Worm (Caenorhabditis elegans) whole organism, L1 larva: ENCODE results near the gene frpr-21.
A peak's percentile ranks its signal among the peaks of the same experiment; 100 is the strongest.

Experiments used
- C04F5.9 ChIP-seq: sonication (generic microtip); optimal IDR thresholded peaks from 2 replicates; lab custom pipeline; 2016; ENCODE audit warnings: missing genetic modification characterization, missing compliant biosample characterization
- F16B12.6 ChIP-seq: fragments of 150-350 bp; optimal IDR thresholded peaks from 2 replicates; lab custom pipeline; 2014; ENCODE audit warnings: missing biosample characterization, missing genetic modification characterization
- Y116A8C.19 ChIP-seq: sonication (generic microtip); optimal IDR thresholded peaks from 2 replicates; lab custom pipeline; 2016; ENCODE audit warnings: missing compliant biosample characterization, missing genetic modification characterization, borderline replicate concordance
- aha-1 ChIP-seq: fragments of 150-350 bp; optimal IDR thresholded peaks from 2 replicates; lab custom pipeline; 2014; ENCODE audit warnings: missing biosample characterization, missing genetic modification characterization
- aly-2 ChIP-seq: fragments of 150-350 bp; optimal IDR thresholded peaks from 2 replicates; lab custom pipeline; 2014; ENCODE audit warnings: missing biosample characterization, missing genetic modification characterization
- blmp-1 ChIP-seq: fragments of 150-350 bp; optimal IDR thresholded peaks from 2 replicates; lab custom pipeline; 2014; ENCODE audit warnings: missing biosample characterization, missing genetic modification characterization
- ceh-63 ChIP-seq: fragments of 200-800 bp; sonication (Bioruptor generic); optimal IDR thresholded peaks from 2 replicates; lab custom pipeline; 2018; ENCODE audit warnings: mild to moderate bottlenecking, missing genetic modification characterization, missing compliant biosample characterization
- ceh-8 ChIP-seq: fragments of 200-800 bp; sonication (Bioruptor generic); optimal IDR thresholded peaks from 2 replicates; lab custom pipeline; 2018; ENCODE audit warnings: mild to moderate bottlenecking, missing genetic modification characterization, moderate library complexity, missing compliant biosample characterization
- ceh-82 ChIP-seq, 3 experiments: fragments of 150-350 bp in 1 of 3; sonication (generic microtip) in 2 of 3; optimal IDR thresholded peaks; 2 replicates each; lab custom pipeline; 2014 to 2017; ENCODE audit warnings: missing biosample characterization in 3 of 3, missing genetic modification characterization in 3 of 3
- ceh-88 ChIP-seq: fragments of 200-800 bp; sonication (Bioruptor generic); IDR thresholded peaks from 2 replicates; pipeline ENCODE4 v1.3.6; 2022; ENCODE audit warnings: missing genetic modification characterization, missing compliant biosample characterization
- dpl-1 ChIP-seq, 3 experiments: fragments of 150-350 bp in 2 of 3; sonication (generic microtip) in 1 of 3; optimal IDR thresholded peaks; 2 replicates each; lab custom pipeline; 2014 to 2017; ENCODE audit warnings: missing biosample characterization in 3 of 3, missing genetic modification characterization in 3 of 3, missing genetic modification reagents in 3 of 3
- dsc-1 ChIP-seq: sonication (generic microtip); optimal IDR thresholded peaks from 2 replicates; lab custom pipeline; 2016; ENCODE audit warnings: mild to moderate bottlenecking, missing genetic modification characterization, missing compliant biosample characterization
- efl-1 ChIP-seq, 4 experiments: fragments of 150-350 bp; optimal IDR thresholded peaks in 3 of 4; peaks in 1 of 4; 1 replicate in 1 of 4; 2 replicates in 3 of 4; lab custom pipeline; 2014; ENCODE audit warnings: missing biosample characterization in 2 of 4, missing genetic modification characterization in 2 of 4, missing genetic modification reagents in 2 of 4
- egl-13 ChIP-seq: sonication (generic microtip); optimal IDR thresholded peaks from 2 replicates; lab custom pipeline; 2016; ENCODE audit warnings: missing genotype, missing genetic modification reagents, missing genetic modification characterization, missing compliant biosample characterization
- egl-27 ChIP-seq, 2 experiments: fragments of 150-350 bp in 1 of 2; sonication (generic microtip); optimal IDR thresholded peaks; 3 replicates each; lab custom pipeline; 2017 to 2018; ENCODE audit warnings: missing biosample characterization in 2 of 2, missing genetic modification characterization in 2 of 2, missing genetic modification reagents in 2 of 2
- elt-2 ChIP-seq: sonication (generic microtip); optimal IDR thresholded peaks from 2 replicates; lab custom pipeline; 2016; ENCODE audit warnings: missing genetic modification characterization, mild to moderate bottlenecking, inconsistent platforms, missing compliant biosample characterization, missing genetic modification reagents
- elt-3 ChIP-seq, 6 experiments: fragments of 150-350 bp in 1 of 6; sonication (generic microtip); optimal IDR thresholded peaks; 2 replicates each; lab custom pipeline; 2017 to 2018; ENCODE audit warnings: missing biosample characterization in 6 of 6, missing genetic modification characterization in 6 of 6, inconsistent platforms in 1 of 6
- ets-5 ChIP-seq: fragments of 200-800 bp; sonication (Bioruptor generic); IDR thresholded peaks from 2 replicates; pipeline ENCODE4 v1.3.6; 2022; ENCODE audit warnings: missing genetic modification characterization, missing compliant biosample characterization
- fkh-10 ChIP-seq: sonication (generic microtip); optimal IDR thresholded peaks from 2 replicates; lab custom pipeline; 2017; ENCODE audit warnings: missing biosample characterization, missing genetic modification reagents, missing genetic modification characterization
- fkh-4 ChIP-seq: sonication (generic microtip); optimal IDR thresholded peaks from 2 replicates; lab custom pipeline; 2016; ENCODE audit warnings: missing compliant biosample characterization, missing genetic modification characterization, borderline replicate concordance
- fkh-8 ChIP-seq: sonication (generic microtip); optimal IDR thresholded peaks from 2 replicates; lab custom pipeline; 2016; ENCODE audit warnings: mild to moderate bottlenecking, missing genetic modification characterization, missing compliant biosample characterization
- hlh-17 ChIP-seq: fragments of 200-800 bp; sonication (Bioruptor generic); optimal IDR thresholded peaks from 2 replicates; lab custom pipeline; 2018; ENCODE audit warnings: missing genetic modification characterization, mild to moderate bottlenecking, missing compliant biosample characterization, moderate library complexity, borderline replicate concordance
- hpl-2 ChIP-seq: fragments of 150-350 bp; optimal IDR thresholded peaks from 2 replicates; lab custom pipeline; 2014; ENCODE audit warnings: missing biosample characterization, missing genetic modification reagents, missing genetic modification characterization
- lin-13 ChIP-seq: fragments of 150-350 bp; optimal IDR thresholded peaks from 2 replicates; lab custom pipeline; 2014; ENCODE audit warnings: missing biosample characterization, missing genetic modification reagents, missing genetic modification characterization
- lin-14 ChIP-seq: fragments of 200-800 bp; sonication (Bioruptor generic); optimal IDR thresholded peaks from 2 replicates; lab custom pipeline; 2018; ENCODE audit warnings: mild to moderate bottlenecking, missing genetic modification characterization, moderate library complexity, missing compliant biosample characterization
- lin-15B ChIP-seq: fragments of 150-350 bp; sonication (generic microtip); optimal IDR thresholded peaks from 3 replicates; lab custom pipeline; 2014; ENCODE audit warnings: missing biosample characterization, missing genetic modification characterization
- lin-35 ChIP-seq, 2 experiments: fragments of 150-350 bp; optimal IDR thresholded peaks; 2 replicates each; lab custom pipeline; 2014; ENCODE audit warnings: missing biosample characterization in 2 of 2, missing genetic modification characterization in 2 of 2, missing genetic modification reagents in 2 of 2
- lin-39 ChIP-seq: fragments of 150-350 bp; optimal IDR thresholded peaks from 2 replicates; lab custom pipeline; 2014; ENCODE audit warnings: missing biosample characterization, missing genetic modification reagents, missing genetic modification characterization
- mdl-1 ChIP-seq, 2 experiments: fragments of 150-350 bp; optimal IDR thresholded peaks; 2 replicates each; lab custom pipeline; 2014 to 2017; ENCODE audit warnings: missing biosample characterization in 2 of 2, missing genetic modification characterization in 2 of 2, inconsistent platforms in 1 of 2
- mef-2 ChIP-seq: fragments of 150-350 bp; optimal IDR thresholded peaks from 2 replicates; lab custom pipeline; 2014; ENCODE audit warnings: missing biosample characterization, missing genetic modification characterization
- mep-1 ChIP-seq: fragments of 150-350 bp; optimal IDR thresholded peaks from 2 replicates; lab custom pipeline; 2014; ENCODE audit warnings: missing biosample characterization, missing genetic modification characterization
- nhr-11 ChIP-seq: fragments of 150-350 bp; optimal IDR thresholded peaks from 2 replicates; lab custom pipeline; 2014; ENCODE audit warnings: missing biosample characterization, missing genetic modification characterization
- nhr-12 ChIP-seq: sonication (generic microtip); optimal IDR thresholded peaks from 2 replicates; lab custom pipeline; 2017; ENCODE audit warnings: missing biosample characterization, missing genetic modification characterization
- nhr-19 ChIP-seq: fragments of 200-800 bp; sonication (Bioruptor generic); conservative IDR thresholded peaks from 2 replicates; pipeline ENCODE4 v1.3.6; 2022; ENCODE audit warnings: missing genetic modification characterization, missing compliant biosample characterization
- nhr-20 ChIP-seq: sonication (generic microtip); optimal IDR thresholded peaks from 2 replicates; lab custom pipeline; 2016; ENCODE audit warnings: mild to moderate bottlenecking, missing genetic modification characterization, missing compliant biosample characterization
- nhr-47 ChIP-seq: sonication (generic microtip); optimal IDR thresholded peaks from 2 replicates; lab custom pipeline; 2016; ENCODE audit warnings: mild to moderate bottlenecking, missing genetic modification characterization, moderate library complexity, missing compliant biosample characterization
- pag-3 ChIP-seq: sonication (generic microtip); optimal IDR thresholded peaks from 2 replicates; lab custom pipeline; 2017; ENCODE audit warnings: missing genetic modification characterization, mild to moderate bottlenecking, missing compliant biosample characterization, antibody characterized with exemption, borderline replicate concordance; ENCODE audit not compliant: insufficient read depth
- pqm-1 ChIP-seq: sonication (generic microtip); optimal IDR thresholded peaks from 3 replicates; lab custom pipeline; 2017; ENCODE audit warnings: missing biosample characterization, missing genetic modification characterization
- rnt-1 ChIP-seq: sonication (generic microtip); optimal IDR thresholded peaks from 2 replicates; lab custom pipeline; 2016; ENCODE audit warnings: mild to moderate bottlenecking, missing genetic modification characterization, moderate library complexity, missing compliant biosample characterization
- skn-1 ChIP-seq: fragments of 150-350 bp; optimal IDR thresholded peaks from 2 replicates; lab custom pipeline; 2014; ENCODE audit warnings: missing biosample characterization, missing genetic modification characterization
- snpc-4 ChIP-seq: fragments of 150-350 bp; optimal IDR thresholded peaks from 2 replicates; lab custom pipeline; 2014; ENCODE audit warnings: missing biosample characterization, missing genetic modification characterization
- snu-23 ChIP-seq: sonication (generic microtip); optimal IDR thresholded peaks from 2 replicates; lab custom pipeline; 2016; ENCODE audit warnings: missing genetic modification characterization, missing compliant biosample characterization
- swsn-7 ChIP-seq: sonication (generic microtip); optimal IDR thresholded peaks from 2 replicates; lab custom pipeline; 2016; ENCODE audit warnings: missing genetic modification characterization, missing compliant biosample characterization
- tbx-2 ChIP-seq: sonication (generic microtip); optimal IDR thresholded peaks from 2 replicates; lab custom pipeline; 2016; ENCODE audit warnings: missing genetic modification characterization, missing compliant biosample characterization
- tlp-1 ChIP-seq: fragments of 150-350 bp; optimal IDR thresholded peaks from 2 replicates; lab custom pipeline; 2014; ENCODE audit warnings: missing biosample characterization, missing genetic modification characterization
- unc-130 ChIP-seq: fragments of 150-350 bp; optimal IDR thresholded peaks from 2 replicates; lab custom pipeline; 2017; ENCODE audit warnings: missing biosample characterization, missing genetic modification characterization, inconsistent platforms
- unc-86 ChIP-seq: sonication (generic microtip); optimal IDR thresholded peaks from 2 replicates; lab custom pipeline; 2016; ENCODE audit warnings: missing genetic modification characterization, missing compliant biosample characterization
- vab-15 ChIP-seq: sonication (generic microtip); optimal IDR thresholded peaks from 2 replicates; lab custom pipeline; 2017; ENCODE audit warnings: missing genotype, mild to moderate bottlenecking, missing genetic modification characterization, missing compliant biosample characterization
- zag-1 ChIP-seq: fragments of 150-350 bp; optimal IDR thresholded peaks from 2 replicates; lab custom pipeline; 2014; ENCODE audit warnings: missing biosample characterization, missing genetic modification characterization
- zip-4 ChIP-seq: fragments of 200-800 bp; sonication (Bioruptor generic); optimal IDR thresholded peaks from 2 replicates; lab custom pipeline; 2018; ENCODE audit warnings: mild to moderate bottlenecking, missing genetic modification characterization, moderate library complexity, missing compliant biosample characterization

Gene frpr-21

DNA sequence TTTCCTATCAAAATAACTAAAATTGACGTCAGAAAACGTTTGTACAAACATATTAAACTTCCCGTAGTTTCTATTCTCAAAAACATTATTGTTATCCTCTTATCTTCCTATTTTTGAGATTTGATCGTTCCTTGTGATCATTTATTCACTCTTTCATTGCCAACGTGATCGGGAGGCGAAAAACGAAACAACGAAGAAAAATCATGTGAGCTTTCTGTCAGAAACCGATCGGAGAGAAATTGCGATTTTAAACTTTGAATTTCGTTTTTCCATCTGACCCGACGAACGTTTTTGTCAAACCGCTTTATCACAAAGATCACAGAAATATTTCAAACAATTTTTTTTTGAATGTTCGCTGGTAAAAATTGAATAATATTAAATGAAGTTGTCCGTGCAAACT lies 24.5 kb upstream of the frpr-21 start (continued):
- no peak for TF ChIP-seq unc-86 (tag; lab: Kevin White, UChicago)
- peak in 2 of 6 experiments; percentile 31 to 87 for TF ChIP-seq elt-3 (tag; optimal IDR thresholded peaks at IDR 0.05; lab: Kevin White, UChicago)
- no peak for TF ChIP-seq hlh-17 (GFP tag; lab: Kevin White, UChicago)
- TF ChIP-seq nhr-47 (tag; lab: Kevin White, UChicago) = peak; percentile 11
- TF ChIP-seq, all 84 proteins: peak for 25

DNA sequence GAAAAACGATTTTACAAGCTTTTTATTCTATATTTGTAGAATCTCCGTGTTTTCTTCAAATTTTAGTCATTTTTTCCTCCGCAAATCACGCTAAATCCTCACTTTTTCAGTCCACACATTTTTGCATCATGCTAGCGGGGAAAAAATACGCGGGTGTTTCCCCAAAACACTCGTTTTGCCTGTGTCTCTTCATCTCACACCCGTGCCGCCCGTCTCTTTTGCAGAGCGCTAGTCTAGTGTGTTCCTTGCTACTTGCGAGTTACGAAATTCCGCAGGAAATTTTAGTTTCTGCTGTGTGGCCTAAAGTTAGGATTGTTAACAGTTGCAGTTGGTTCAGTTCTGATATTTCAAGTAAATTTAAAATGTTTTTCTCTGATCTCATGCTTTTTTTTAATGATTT lies 23.9 kb upstream of the frpr-21 start:
- no peak for TF ChIP-seq fkh-10
- peak; percentile 9 for TF ChIP-seq mep-1 (tag; lab: Kevin White, UChicago)
- TF ChIP-seq efl-1 (optimal IDR thresholded peaks at IDR 0.05; lab: Kevin White, UChicago) = peak in 1 of 2 experiments; percentile 27
- TF ChIP-seq efl-1 (GFP tag; optimal IDR thresholded peaks at IDR 0.05 in 1 of 2; lab: Kevin White, UChicago) = peak in 1 of 2 experiments; percentile 84
- TF ChIP-seq lin-13 (GFP tag; lab: Kevin White, UChicago) = peak; percentile 29
- peak in 1 of 2 experiments; percentile 52 for TF ChIP-seq mdl-1 (tag; optimal IDR thresholded peaks at IDR 0.05; lab: Kevin White, UChicago)
- TF ChIP-seq snpc-4 (tag; lab: Kevin White, UChicago) = no peak
- peak; percentile 9 for TF ChIP-seq F16B12.6 (tag; lab: Kevin White, UChicago)
- TF ChIP-seq egl-27 (tag; optimal IDR thresholded peaks at IDR 0.05; lab: Kevin White, UChicago) = no peak
- peak in 2 of 3 experiments; percentile 3 to 73 for TF ChIP-seq ceh-82 (tag; optimal IDR thresholded peaks at IDR 0.05; lab: Kevin White, UChicago)
- peak; percentile 1 to 23 for TF ChIP-seq lin-35 (GFP tag; optimal IDR thresholded peaks at IDR 0.05; lab: Kevin White, UChicago)
- no peak for TF ChIP-seq tbx-2
- no peak for TF ChIP-seq nhr-19 (GFP tag; lab: Robert Waterston, UW)
- TF ChIP-seq pqm-1 (tag; lab: Kevin White, UChicago) = no peak
- no peak for TF ChIP-seq lin-15B
- TF ChIP-seq nhr-11 (tag; lab: Kevin White, UChicago) = peak; percentile 34
- no peak for TF ChIP-seq nhr-12 (tag; lab: Kevin White, UChicago)
- peak; percentile 36 for TF ChIP-seq rnt-1 (tag; lab: Kevin White, UChicago)
- TF ChIP-seq elt-3 (tag; optimal IDR thresholded peaks at IDR 0.05; lab: Kevin White, UChicago) = no peak
- no peak for TF ChIP-seq C04F5.9 (tag; lab: Kevin White, UChicago)
- TF ChIP-seq zag-1 = no peak
- no peak for TF ChIP-seq aly-2 (tag; lab: Kevin White, UChicago)
- no peak for TF ChIP-seq fkh-4 (tag; lab: Kevin White, UChicago)
- TF ChIP-seq aha-1 (tag; lab: Kevin White, UChicago) = no peak
- no peak for TF ChIP-seq mef-2 (tag; lab: Kevin White, UChicago)
- peak; percentile 52 for TF ChIP-seq unc-130 (tag; lab: Kevin White, UChicago)
- peak; percentile 53 for TF ChIP-seq skn-1
- TF ChIP-seq tlp-1 (tag; lab: Kevin White, UChicago) = no peak
- TF ChIP-seq ceh-88 (GFP tag; lab: Robert Waterston, UW) = no peak
- TF ChIP-seq zip-4 (GFP tag; lab: Kevin White, UChicago) = peak; percentile 28
- peak; percentile 35 for TF ChIP-seq nhr-20
- TF ChIP-seq swsn-7 = no peak
- peak; percentile 23 for TF ChIP-seq blmp-1
- peak in 2 of 3 experiments; percentile 19 to 32 for TF ChIP-seq dpl-1 (GFP tag; optimal IDR thresholded peaks at IDR 0.05; lab: Kevin White, UChicago)
- TF ChIP-seq pag-3 (tag; lab: Kevin White, UChicago) = no peak
- peak; percentile 73 for TF ChIP-seq lin-14 (GFP tag; lab: Kevin White, UChicago)
- TF ChIP-seq hpl-2 = no peak
- TF ChIP-seq ceh-63 = no peak
- TF ChIP-seq lin-39 = no peak
- TF ChIP-seq ets-5 = no peak
- no peak for TF ChIP-seq elt-2 (tag; lab: Kevin White, UChicago)
- TF ChIP-seq Y116A8C.19 (tag; lab: Kevin White, UChicago) = no peak
- TF ChIP-seq fkh-8 = peak; percentile 13
- TF ChIP-seq snu-23 (GFP tag; lab: Kevin White, UChicago) = no peak
- TF ChIP-seq vab-15 (tag; lab: Kevin White, UChicago) = no peak
- TF ChIP-seq ceh-8 (GFP tag; lab: Kevin White, UChicago) = no peak
- TF ChIP-seq dsc-1 = no peak
- TF ChIP-seq egl-13 (tag; lab: Kevin White, UChicago) = no peak
